Worm (Caenorhabditis elegans): ENCODE data around the gene rabr-2.

The rabr-2 gene

ce11 chrIV:17470096-17470602 lies 13.0 kb downstream of the rabr-2 start, which contains the start of gene F11E6.4:
Gene F11E6.4 (minus strand): TSS chrIV:17470354.
- TF ChIP-seq B0035.1 (tag; optimal IDR thresholded peaks at IDR 0.05), result peak; percentile 11
- peak; percentile 37; the same call in 1 of the 2 replicates for TF ChIP-seq nfyb-1 (GFP tag; IDR thresholded peaks at IDR 0.05)
- peak; percentile 0 for TF ChIP-seq ZK185.1 (tag; optimal IDR thresholded peaks at IDR 0.05; ENCODE audit: poor library complexity, severe bottlenecking)
- peak; percentile 7 for TF ChIP-seq gei-17 (GFP tag; optimal IDR thresholded peaks at IDR 0.05)
- TF ChIP-seq him-1 (tag; optimal IDR thresholded peaks at IDR 0.05), result no peak
- TF ChIP-seq let-607 (tag; optimal IDR thresholded peaks at IDR 0.05), result no peak
- no peak for TF ChIP-seq athp-1 (tag; optimal IDR thresholded peaks at IDR 0.05)
- TF ChIP-seq ama-1 (optimal IDR thresholded peaks at IDR 0.05), result peak; percentile 35
- no peak for TF ChIP-seq ama-1 (GFP tag; optimal IDR thresholded peaks at IDR 0.05)

- TF ChIP-seq Y53G8AR.9 (GFP tag; conservative IDR thresholded peaks at IDR 0.05), result 0 out of 2 replicates have a peak, but pooled peaks have one; percentile 31
- TF ChIP-seq mcd-1 (GFP tag; IDR thresholded peaks at IDR 0.05), result no peak
- no peak for TF ChIP-seq F57A8.1 (GFP tag; optimal IDR thresholded peaks at IDR 0.05)
These were observed 15.3 kb downstream of the rabr-2 start for ce11 chrIV:17467825-17468224.

DNA sequence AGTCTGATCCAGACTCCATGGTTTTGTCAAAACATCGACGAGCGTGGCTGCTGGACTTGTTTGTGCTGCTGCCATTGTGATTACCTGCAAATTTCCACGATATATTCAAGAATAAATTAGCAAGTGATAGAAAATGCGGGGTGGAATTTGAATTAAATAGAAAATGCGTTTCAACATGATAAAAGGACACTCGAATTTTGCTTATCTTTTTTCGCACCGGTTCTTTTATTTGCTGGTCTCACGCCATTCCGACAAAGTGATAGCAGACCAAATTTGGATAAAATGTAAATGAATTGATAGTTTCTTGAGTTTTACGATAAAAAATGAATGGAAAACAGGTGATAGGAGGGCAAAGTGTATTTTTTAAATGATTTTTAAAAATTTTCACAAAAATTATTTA lies 15.8 kb downstream of the rabr-2 start, which contains the start of gene elo-2:
Gene elo-2, minus strand, starts transcription at position 84 of the 400 bp plus-strand sequence.
- TF ChIP-seq ztf-18 (tag; optimal IDR thresholded peaks at IDR 0.05), result peak; percentile 22
- TF ChIP-seq nfyb-1 (GFP tag; IDR thresholded peaks at IDR 0.05), result 0 out of 2 replicates have a peak, but pooled peaks have one; percentile 19
- peak; percentile 51 for TF ChIP-seq nhr-80 (tag; optimal IDR thresholded peaks at IDR 0.05)
- TF ChIP-seq F10E7.11 (tag; optimal IDR thresholded peaks at IDR 0.05), result no peak

DNA sequence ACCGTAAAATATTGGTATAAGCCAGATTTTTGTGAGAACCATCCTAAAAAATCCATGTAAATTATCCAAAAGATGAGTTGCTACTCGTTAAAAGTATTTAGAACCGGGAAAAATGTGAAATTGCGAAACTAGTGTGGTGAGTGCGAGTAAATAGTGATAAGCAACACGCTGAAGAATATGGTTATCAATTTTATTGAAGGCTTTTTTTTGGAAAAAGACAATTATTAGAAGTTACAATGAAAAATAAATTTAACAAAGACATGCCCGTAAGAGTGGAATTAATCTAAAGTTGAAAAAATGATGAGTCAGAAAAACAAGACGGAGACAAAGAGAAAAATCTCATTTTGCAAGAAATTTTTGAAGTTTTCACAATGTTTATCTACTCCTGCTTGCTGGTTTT lies 17.2 kb downstream of the rabr-2 start, which contains the start of gene F11E6.6:
Gene F11E6.6, minus strand, starts transcription at position 101 of the 400 bp plus-strand sequence.
- TF ChIP-seq athp-1 (tag; optimal IDR thresholded peaks at IDR 0.05) (no peak), ama-1 (optimal IDR thresholded peaks at IDR 0.05) (no peak), ama-1 (GFP tag; optimal IDR thresholded peaks at IDR 0.05) (no peak), dox-1 (GFP tag; IDR thresholded peaks at IDR 0.05) (no peak), zfh-2 (GFP tag; conservative IDR thresholded peaks at IDR 0.05) (no peak), hlh-26 (GFP tag; conservative IDR thresholded peaks at IDR 0.05) (no peak), nhr-80 (tag; optimal IDR thresholded peaks at IDR 0.05) (peak; percentile 23), gei-17 (GFP tag; optimal IDR thresholded peaks at IDR 0.05) (no peak), cebp-1 (GFP tag; IDR thresholded peaks at IDR 0.05) (no peak), cebp-1 (tag; optimal IDR thresholded peaks at IDR 0.05) (peak; percentile 40), T26A5.8 (tag; optimal IDR thresholded peaks at IDR 0.05) (no peak), lin-35 (GFP tag; optimal IDR thresholded peaks at IDR 0.05) (no peak)

DNA sequence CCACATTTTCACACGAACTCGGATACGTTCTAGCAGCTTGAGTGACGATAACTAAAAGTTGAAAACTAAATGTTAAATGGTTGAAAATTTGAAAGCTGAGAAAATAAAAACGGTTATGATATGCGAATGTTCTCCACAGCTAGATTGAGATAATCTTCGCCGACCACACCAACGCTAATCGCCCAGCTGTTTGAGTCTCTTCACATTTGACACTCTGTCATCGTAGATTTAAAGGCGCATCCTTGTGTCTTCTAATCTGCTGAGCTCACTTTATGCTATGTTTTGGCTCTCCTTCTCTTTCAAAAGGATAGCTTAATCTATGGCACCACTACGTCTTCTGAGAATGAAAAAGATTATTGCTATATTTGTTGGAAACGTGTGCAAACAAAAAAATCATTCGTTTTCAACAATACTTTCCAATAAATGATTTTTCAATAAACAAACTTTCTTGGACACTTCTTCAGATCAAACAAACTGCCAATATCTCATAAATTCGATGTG lies 20.0 kb downstream of the rabr-2 start, which contains the start of gene F11E6.10:
Gene F11E6.10, minus strand, starts transcription at position 51 of the 501 bp plus-strand sequence.
- TF ChIP-seq madf-8 (GFP tag; conservative IDR thresholded peaks at IDR 0.05), result no peak
- no peak for TF ChIP-seq zim-3 (tag; optimal IDR thresholded peaks at IDR 0.05)
- no peak for TF ChIP-seq efl-1 (GFP tag; optimal IDR thresholded peaks at IDR 0.05)
- TF ChIP-seq dpl-1 (GFP tag; optimal IDR thresholded peaks at IDR 0.05), result no peak
- no peak for TF ChIP-seq rpc-1 (optimal IDR thresholded peaks at IDR 0.05)
- TF ChIP-seq rpc-1 (tag; optimal IDR thresholded peaks at IDR 0.05), result no peak
- no peak for TF ChIP-seq ceh-27 (GFP tag; optimal IDR thresholded peaks at IDR 0.05)

DNA sequence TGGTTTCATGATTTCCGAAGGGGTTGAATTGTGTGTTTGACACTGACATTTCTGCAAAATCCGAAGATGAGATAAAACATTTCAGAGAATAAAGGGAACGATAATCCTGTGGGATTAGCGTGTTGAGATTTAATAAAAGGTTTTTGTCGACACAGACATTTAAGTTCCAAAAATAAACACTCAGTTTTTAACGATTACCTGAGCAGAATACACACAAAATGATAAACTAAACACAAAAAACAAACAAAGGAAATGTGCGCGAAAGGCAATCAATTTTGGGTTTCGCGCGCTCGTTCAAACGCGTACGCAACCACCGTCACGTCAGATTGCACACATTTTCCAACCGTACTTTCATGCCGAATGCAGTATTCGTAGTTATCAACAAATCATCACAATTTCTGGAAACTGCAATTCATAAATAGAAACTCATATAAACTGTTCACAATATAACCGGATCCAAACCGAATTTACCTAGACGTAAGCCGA lies 21.9 kb downstream of the rabr-2 start, which contains the start of gene rif-1.1:
Gene rif-1.1, minus strand, starts transcription at position 51 of the 486 bp plus-strand sequence.
- TF ChIP-seq ztf-25 (GFP tag; IDR thresholded peaks at IDR 0.05), result no peak
- no peak for TF ChIP-seq B0261.1 (tag; optimal IDR thresholded peaks at IDR 0.05)
- 0 out of 2 replicates have a peak, but pooled peaks have one; percentile 25 for TF ChIP-seq B0336.3 (GFP tag; IDR thresholded peaks at IDR 0.05)
- no peak for TF ChIP-seq lag-1 (GFP tag; IDR thresholded peaks at IDR 0.05)
- TF ChIP-seq F33H1.4 (GFP tag; IDR thresholded peaks at IDR 0.05), result peak; percentile 63
- peak; percentile 96 for TF ChIP-seq efl-1 (GFP tag; optimal IDR thresholded peaks at IDR 0.05)
- no peak for TF ChIP-seq Y79H2A.3 (GFP tag; conservative IDR thresholded peaks at IDR 0.05)
- TF ChIP-seq hsf-1 (GFP tag; IDR thresholded peaks at IDR 0.05), result peak; percentile 76
- TF ChIP-seq tbp1 (GFP tag; optimal IDR thresholded peaks at IDR 0.05), result peak; percentile 59
- TF ChIP-seq ZK185.1 (tag; optimal IDR thresholded peaks at IDR 0.05; ENCODE audit: poor library complexity, severe bottlenecking), result peak; percentile 8
- TF ChIP-seq madf-8 (GFP tag; conservative IDR thresholded peaks at IDR 0.05), result peak; percentile 86
- no peak for TF ChIP-seq nhr-27 (tag; optimal IDR thresholded peaks at IDR 0.05)
- TF ChIP-seq nhr-179 (tag; optimal IDR thresholded peaks at IDR 0.05), result no peak
